Worm (Caenorhabditis elegans): ENCODE results near the gene F42D1.4.

The F42D1.4 gene

ce11 chrX:14818464-14819259 lies 11.6 kb downstream of the F42D1.4 start, which contains the start of gene epn-1 (continued):
- TF ChIP-seq nhr-90 (tag; optimal IDR thresholded peaks at IDR 0.05; ENCODE audit: poor library complexity) (peak; percentile 97), egl-27 (tag; optimal IDR thresholded peaks at IDR 0.05) (peak; percentile 85 to 97), mab-9 (GFP tag; IDR thresholded peaks at IDR 0.05) (peak; percentile 91), sptf-1 (tag; optimal IDR thresholded peaks at IDR 0.05) (no peak), elt-3 (tag; optimal IDR thresholded peaks at IDR 0.05) (peak in 4 of 6 experiments; percentile 17 to 82 (median 54)), lin-35 (GFP tag; optimal IDR thresholded peaks at IDR 0.05) (peak; percentile 72 to 88), lsy-2 (tag; optimal IDR thresholded peaks at IDR 0.05) (peak; percentile 89 to 92), pag-3 (tag; optimal IDR thresholded peaks at IDR 0.05; ENCODE audit: borderline replicate concordance, insufficient read depth) (peak; percentile 69), mdl-1 (tag; optimal IDR thresholded peaks at IDR 0.05) (peak; percentile 95 to 99), alr-1 (tag; optimal IDR thresholded peaks at IDR 0.05; ENCODE audit: borderline replicate concordance) (no peak), efl-1 (optimal IDR thresholded peaks at IDR 0.05) (peak; percentile 82 to 91), efl-1 (GFP tag; optimal IDR thresholded peaks at IDR 0.05 in 1 of 2) (peak; percentile 45 to 96), nhr-28 (tag; optimal IDR thresholded peaks at IDR 0.05) (peak; percentile 32), Y116A8C.19 (tag; optimal IDR thresholded peaks at IDR 0.05; ENCODE audit: borderline replicate concordance) (peak; percentile 27), isw-1 (GFP tag; IDR thresholded peaks at IDR 0.05) (peak; percentile 94), nhr-84 (tag; optimal IDR thresholded peaks at IDR 0.05) (no peak), nhr-71 (tag; optimal IDR thresholded peaks at IDR 0.05) (peak; percentile 100), ztf-11 (tag; optimal IDR thresholded peaks at IDR 0.05) (peak in 1 of 2 experiments; percentile 91), nhr-77 (tag; optimal IDR thresholded peaks at IDR 0.05) (peak; percentile 97), skn-1 (tag; optimal IDR thresholded peaks at IDR 0.05) (peak; percentile 80), C34B4.2 (tag; optimal IDR thresholded peaks at IDR 0.05) (no peak), egl-13 (tag; optimal IDR thresholded peaks at IDR 0.05) (peak; percentile 98), lir-3 (tag; optimal IDR thresholded peaks at IDR 0.05; ENCODE audit: poor library complexity) (peak; percentile 83), hlh-4 (tag; optimal IDR thresholded peaks at IDR 0.05) (no peak), fkh-10 (GFP tag; optimal IDR thresholded peaks at IDR 0.05) (peak; percentile 85), ces-1 (GFP tag; optimal IDR thresholded peaks at IDR 0.05) (no peak), nhr-19 (GFP tag; conservative IDR thresholded peaks at IDR 0.05) (peak; percentile 97), unc-62 (GFP tag; optimal IDR thresholded peaks at IDR 0.05) (no peak), unc-30 (tag; optimal IDR thresholded peaks at IDR 0.05) (no peak), fos-1 (tag; optimal IDR thresholded peaks at IDR 0.05) (peak; percentile 89), vab-15 (tag; optimal IDR thresholded peaks at IDR 0.05) (no peak), unc-98 (GFP tag; IDR thresholded peaks at IDR 0.05) (peak; percentile 74), ets-5 (GFP tag; IDR thresholded peaks at IDR 0.05) (no peak), blmp-1 (tag; optimal IDR thresholded peaks at IDR 0.05) (peak; percentile 52), zip-4 (GFP tag; optimal IDR thresholded peaks at IDR 0.05) (peak; percentile 89), nhr-85 (tag) (peak; percentile 99), rnt-1 (tag; optimal IDR thresholded peaks at IDR 0.05) (peak; percentile 94)

DNA sequence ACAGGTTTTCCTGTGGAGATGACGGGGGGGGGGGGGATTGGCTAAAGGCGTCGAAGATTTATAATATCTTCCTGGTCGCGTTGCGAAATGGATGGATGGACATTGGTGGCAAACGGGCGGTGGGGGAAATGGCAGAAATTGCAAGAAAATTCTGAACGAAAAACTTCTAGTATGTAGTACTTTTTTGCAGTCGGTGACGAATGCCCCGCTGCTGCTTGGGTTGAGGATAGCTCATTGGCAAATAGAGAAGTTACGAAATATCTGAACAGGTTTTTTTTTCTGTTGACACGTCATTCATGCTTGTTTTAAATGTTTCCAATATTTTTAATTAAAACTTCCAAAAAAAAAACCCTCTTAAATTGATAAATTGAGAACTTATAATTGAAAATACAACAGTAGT lies 12.5 kb downstream of the F42D1.4 start:
- TF ChIP-seq isw-1 (GFP tag; IDR thresholded peaks at IDR 0.05) (no peak), nhr-12 (tag; optimal IDR thresholded peaks at IDR 0.05) (no peak), lin-14 (GFP tag; optimal IDR thresholded peaks at IDR 0.05) (no peak), zip-4 (GFP tag; optimal IDR thresholded peaks at IDR 0.05) (peak; percentile 30), aha-1 (tag; optimal IDR thresholded peaks at IDR 0.05) (no peak), blmp-1 (tag; optimal IDR thresholded peaks at IDR 0.05) (peak; percentile 31), sptf-1 (tag; optimal IDR thresholded peaks at IDR 0.05) (no peak), nhr-85 (tag) (no peak), nhr-28 (tag; optimal IDR thresholded peaks at IDR 0.05) (no peak), Y116A8C.19 (tag; optimal IDR thresholded peaks at IDR 0.05; ENCODE audit: borderline replicate concordance) (no peak), aly-2 (tag; optimal IDR thresholded peaks at IDR 0.05) (no peak), ama-1 (optimal IDR thresholded peaks at IDR 0.05) (no peak), grh-1 (GFP tag; IDR thresholded peaks at IDR 0.05) (peak; percentile 67), ceh-63 (GFP tag; optimal IDR thresholded peaks at IDR 0.05) (no peak), unc-130 (tag; optimal IDR thresholded peaks at IDR 0.05) (no peak), C34B4.2 (tag; optimal IDR thresholded peaks at IDR 0.05) (no peak), alr-1 (tag; optimal IDR thresholded peaks at IDR 0.05; ENCODE audit: borderline replicate concordance) (no peak), mef-2 (tag; optimal IDR thresholded peaks at IDR 0.05) (no peak), ztf-4 (tag; optimal IDR thresholded peaks at IDR 0.05) (peak; percentile 25)
